Fruit fly (Drosophila melanogaster): ENCODE results near the gene CG10195.
A peak's percentile ranks its signal among the peaks of the same experiment; 100 is the strongest.

DNA sequence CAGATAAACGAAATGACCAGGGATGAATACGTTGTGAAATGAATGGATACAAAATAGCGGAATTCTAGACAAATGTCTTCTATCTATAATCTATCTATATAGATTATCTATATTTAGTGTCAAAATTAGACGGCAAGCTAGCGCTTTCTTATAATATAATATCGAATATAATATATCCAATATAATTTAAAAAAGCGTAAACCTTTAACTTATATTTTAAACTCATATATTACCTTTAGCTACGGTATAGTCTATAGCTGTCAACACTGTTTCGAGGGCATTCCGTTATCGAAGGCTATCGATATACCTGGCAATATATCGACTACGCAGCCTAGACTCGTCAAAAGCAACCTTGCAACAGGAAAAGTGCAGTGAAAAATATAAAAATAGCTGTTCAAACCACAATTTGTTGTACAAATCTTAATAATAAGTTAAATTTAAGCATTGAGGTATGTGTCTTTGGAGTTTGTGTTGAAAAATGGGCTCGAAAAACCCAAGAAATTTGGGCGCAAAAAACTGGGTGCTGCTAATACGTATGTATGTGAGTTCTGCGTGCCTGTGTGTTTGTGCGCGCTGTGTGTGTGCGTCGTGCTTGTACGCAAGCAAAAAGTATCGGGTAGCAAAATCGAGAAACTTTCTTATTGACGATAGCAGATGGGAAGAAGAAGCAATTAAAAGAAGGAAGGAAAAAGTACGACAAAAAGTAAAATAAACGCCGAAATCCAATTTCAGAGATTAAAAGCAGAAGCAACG is 8.6 kb upstream of the CG10195 start, which contains the start of the genes swm and Ctu2:
- no peak for TF ChIP-seq fru (GFP tag; optimal IDR thresholded peaks at IDR 0.05)
- TF ChIP-seq OdsH (GFP tag; optimal IDR thresholded peaks at IDR 0.05): peak; percentile 35
- TF ChIP-seq CG32264 (GFP tag; optimal IDR thresholded peaks at IDR 0.05): no peak

Measured in whole organism, wandering third instar larva.